Fruit fly (Drosophila melanogaster) whole organism: ENCODE results near the gene lectin-24A.

Experiments used
- Dll ChIP-seq: fragments of >200 bp; optimal IDR thresholded peaks from 2 replicates; lab custom pipeline; 2017
- psq ChIP-seq: fragments of >200 bp; optimal IDR thresholded peaks from 2 replicates; lab custom pipeline; 2017

dm6 chr2L:3748691-3749090 is 31.1 kb upstream of the lectin-24A start:
- no peak for TF ChIP-seq Dll (lab: Kevin White, UChicago)
- no peak for TF ChIP-seq psq (lab: Kevin White, UChicago)
